Worm (Caenorhabditis elegans) whole organism, midembryonic: Measurements from ENCODE around the gene K05F6.4.

ENCODE experiments used
- T22C8.4 ChIP-seq: fragments of 200-800 bp; sonication (Bioruptor generic); IDR thresholded peaks from 2 replicates; pipeline ENCODE4 v1.3.6; 2022; ENCODE audit warnings: missing genetic modification characterization, missing compliant biosample characterization
- cog-1 ChIP-seq: sonication (generic microtip); optimal IDR thresholded peaks from 2 replicates; lab custom pipeline; 2016; ENCODE audit warnings: missing genetic modification characterization, missing compliant biosample characterization
- flt-1 ChIP-seq: fragments of 200-800 bp; sonication (Bioruptor generic); IDR thresholded peaks from 2 replicates; pipeline ENCODE4 v1.3.6; 2022; ENCODE audit warnings: missing genetic modification characterization, missing compliant biosample characterization
- tab-1 ChIP-seq: fragments of 200-800 bp; sonication (Bioruptor generic); IDR thresholded peaks from 2 replicates; pipeline ENCODE4 v1.3.6; 2022; ENCODE audit warnings: missing genetic modification characterization, missing compliant biosample characterization

DNA sequence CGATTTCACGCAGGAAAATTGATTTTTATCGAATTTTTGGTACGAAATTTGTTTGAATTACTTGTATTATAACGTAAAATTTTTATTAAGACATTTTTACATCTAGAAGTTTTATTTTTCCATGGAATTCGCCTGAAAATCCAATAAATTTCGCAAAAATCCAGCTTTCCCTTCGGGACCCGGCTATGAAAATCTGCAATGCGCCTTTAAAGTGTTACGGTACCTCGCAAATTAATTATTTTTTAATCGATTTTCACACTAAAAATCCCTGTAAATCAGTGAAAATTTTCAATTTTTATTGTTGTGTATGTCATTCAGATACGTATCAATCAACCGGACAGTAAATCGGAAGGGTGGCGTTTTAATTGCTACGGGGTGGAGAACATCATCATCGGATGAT, 42.3 kb upstream of the K05F6.4 start:
- no peak for TF ChIP-seq T22C8.4
- no peak for TF ChIP-seq tab-1 (GFP tag; lab: Robert Waterston, UW)
- no peak for TF ChIP-seq flt-1 (GFP tag; lab: Robert Waterston, UW)
- TF ChIP-seq cog-1 (tag; lab: Kevin White, UChicago), result no peak
